Worm (Caenorhabditis elegans) whole organism, L2 larva: Measurements from ENCODE around the gene bath-23.

Experiments used
- alr-1 ChIP-seq: fragments of 150-350 bp; optimal IDR thresholded peaks from 2 replicates; lab custom pipeline; 2014; ENCODE audit warnings: missing biosample characterization, missing genetic modification characterization
- ceh-82 ChIP-seq: fragments of 150-350 bp; optimal IDR thresholded peaks from 2 replicates; lab custom pipeline; 2014; ENCODE audit warnings: missing biosample characterization, missing genetic modification characterization
- egl-27 ChIP-seq: sonication (generic microtip); optimal IDR thresholded peaks from 3 replicates; lab custom pipeline; 2017; ENCODE audit warnings: missing biosample characterization, missing genetic modification reagents, missing genetic modification characterization
- lin-13 ChIP-seq: fragments of 150-350 bp; optimal IDR thresholded peaks from 2 replicates; lab custom pipeline; 2014; ENCODE audit warnings: missing biosample characterization, missing genetic modification reagents, missing genetic modification characterization
- lin-39 ChIP-seq: fragments of 150-350 bp; optimal IDR thresholded peaks from 2 replicates; lab custom pipeline; 2014; ENCODE audit warnings: missing biosample characterization, missing genetic modification reagents, missing genetic modification characterization
- nhr-237 ChIP-seq: fragments of 150-350 bp; optimal IDR thresholded peaks from 2 replicates; lab custom pipeline; 2014; ENCODE audit warnings: missing biosample characterization, missing genetic modification characterization
- nhr-77 ChIP-seq: fragments of 150-350 bp; optimal IDR thresholded peaks from 2 replicates; lab custom pipeline; 2014; ENCODE audit warnings: missing biosample characterization, missing genetic modification characterization
- skn-1 ChIP-seq: sonication (generic microtip); optimal IDR thresholded peaks from 2 replicates; lab custom pipeline; 2017; ENCODE audit warnings: missing biosample characterization, missing genetic modification characterization
- unc-55 ChIP-seq: fragments of 150-350 bp; sonication (generic microtip); optimal IDR thresholded peaks from 3 replicates; lab custom pipeline; 2014; ENCODE audit warnings: missing biosample characterization, missing genetic modification reagents, missing genetic modification characterization
- unc-62 ChIP-seq: fragments of 150-350 bp; optimal IDR thresholded peaks from 2 replicates; lab custom pipeline; 2014; ENCODE audit warnings: missing biosample characterization, missing genetic modification reagents, missing genetic modification characterization
- ztf-4 ChIP-seq: fragments of 150-350 bp; optimal IDR thresholded peaks from 2 replicates; lab custom pipeline; 2014; ENCODE audit warnings: missing biosample characterization, missing genetic modification characterization

DNA sequence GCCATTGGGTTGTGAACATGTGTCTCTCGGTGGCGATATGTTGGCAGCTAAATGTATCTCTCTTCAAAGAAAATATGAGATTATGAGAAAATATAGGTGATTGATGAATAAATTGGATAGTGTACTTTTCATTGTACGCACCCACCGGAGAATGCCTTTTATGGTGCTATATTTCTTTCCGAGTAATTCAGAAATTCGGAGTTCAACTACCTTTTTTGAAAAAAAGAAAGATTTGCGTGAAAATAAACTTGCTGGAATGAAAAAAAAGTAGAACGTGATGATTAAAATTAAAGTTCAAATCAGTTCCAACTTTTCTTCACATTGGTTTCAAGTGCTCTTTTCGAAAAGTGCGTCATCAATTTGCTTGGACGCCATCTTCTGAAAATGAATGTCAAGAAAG, 32.4 kb downstream of the bath-23 start, which contains the start of gene nep-8:
- TF ChIP-seq alr-1 (tag; lab: Kevin White, UChicago) (no peak), unc-55 (GFP tag; lab: Kevin White, UChicago) (no peak), lin-39 (tag; lab: Kevin White, UChicago) (no peak), unc-62 (GFP tag; lab: Kevin White, UChicago) (no peak), nhr-77 (tag; lab: Kevin White, UChicago) (no peak), egl-27 (tag; lab: Kevin White, UChicago) (no peak), lin-13 (no peak), ceh-82 (tag; lab: Kevin White, UChicago) (no peak), nhr-237 (tag; lab: Kevin White, UChicago) (no peak), ztf-4 (tag; lab: Kevin White, UChicago) (no peak), skn-1 (tag; lab: Kevin White, UChicago) (no peak)
